Worm (Caenorhabditis elegans): ENCODE results near the gene Y38E10A.22.
A peak's percentile ranks its signal among the peaks of the same experiment; 100 is the strongest.

The Y38E10A.22 gene

DNA sequence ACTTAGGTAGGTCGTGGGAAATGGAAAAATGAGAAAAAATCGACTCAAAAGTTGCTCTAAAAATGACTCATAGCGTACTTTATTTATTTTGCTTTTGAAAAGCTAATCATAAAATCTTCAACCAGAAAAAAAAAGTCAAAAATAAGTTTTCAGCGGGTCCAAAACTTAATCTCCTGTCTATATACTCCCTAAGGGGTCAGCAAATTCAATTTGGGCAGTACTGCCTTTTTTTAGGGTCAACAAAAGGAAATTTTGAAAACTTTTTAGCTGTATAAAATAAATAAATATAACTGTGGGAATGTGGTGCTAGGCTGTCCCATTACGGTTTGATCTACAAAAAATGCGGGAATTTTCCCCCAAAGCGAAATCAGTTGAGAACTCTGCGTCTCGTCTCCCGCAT is 8.3 kb downstream of the Y38E10A.22 start:
- no peak for TF ChIP-seq ets-5 (GFP tag; IDR thresholded peaks at IDR 0.05)
- no peak for TF ChIP-seq tbx-2 (tag; optimal IDR thresholded peaks at IDR 0.05)
- TF ChIP-seq nhr-11 (tag; optimal IDR thresholded peaks at IDR 0.05) = no peak
- peak; percentile 1 for TF ChIP-seq lin-14 (GFP tag; optimal IDR thresholded peaks at IDR 0.05)
- peak; percentile 69 for TF ChIP-seq fkh-10 (GFP tag; optimal IDR thresholded peaks at IDR 0.05)
- TF ChIP-seq ceh-8 (GFP tag; optimal IDR thresholded peaks at IDR 0.05) = no peak
- no peak for TF ChIP-seq F16B12.6 (tag; optimal IDR thresholded peaks at IDR 0.05)
- no peak for TF ChIP-seq nhr-12 (tag; optimal IDR thresholded peaks at IDR 0.05)
- TF ChIP-seq snpc-4 (tag; optimal IDR thresholded peaks at IDR 0.05) = no peak
- TF ChIP-seq C16A3.4 (tag; optimal IDR thresholded peaks at IDR 0.05) = no peak

- TF ChIP-seq dsc-1 (tag; optimal IDR thresholded peaks at IDR 0.05) (peak; percentile 88), nhr-237 (tag; optimal IDR thresholded peaks at IDR 0.05) (no peak), egl-13 (tag; optimal IDR thresholded peaks at IDR 0.05) (peak; percentile 21), nhr-20 (tag; optimal IDR thresholded peaks at IDR 0.05) (peak; percentile 6), fkh-8 (tag; optimal IDR thresholded peaks at IDR 0.05) (peak; percentile 82), nhr-47 (tag; optimal IDR thresholded peaks at IDR 0.05) (peak; percentile 44), pax-3 (tag; optimal IDR thresholded peaks at IDR 0.05) (peak; percentile 69), nhr-76 (tag; optimal IDR thresholded peaks at IDR 0.05) (no peak), swsn-7 (tag; optimal IDR thresholded peaks at IDR 0.05) (peak; percentile 3), hlh-4 (tag; optimal IDR thresholded peaks at IDR 0.05) (no peak), C04F5.9 (tag; optimal IDR thresholded peaks at IDR 0.05) (no peak), zag-1 (tag; optimal IDR thresholded peaks at IDR 0.05) (no peak), nhr-71 (tag; optimal IDR thresholded peaks at IDR 0.05) (peak; percentile 17), fkh-4 (tag; optimal IDR thresholded peaks at IDR 0.05; ENCODE audit: borderline replicate concordance) (peak; percentile 32)
Measured at ce11 chrII:12668874-12669273, 8.7 kb downstream of the Y38E10A.22 start.

DNA sequence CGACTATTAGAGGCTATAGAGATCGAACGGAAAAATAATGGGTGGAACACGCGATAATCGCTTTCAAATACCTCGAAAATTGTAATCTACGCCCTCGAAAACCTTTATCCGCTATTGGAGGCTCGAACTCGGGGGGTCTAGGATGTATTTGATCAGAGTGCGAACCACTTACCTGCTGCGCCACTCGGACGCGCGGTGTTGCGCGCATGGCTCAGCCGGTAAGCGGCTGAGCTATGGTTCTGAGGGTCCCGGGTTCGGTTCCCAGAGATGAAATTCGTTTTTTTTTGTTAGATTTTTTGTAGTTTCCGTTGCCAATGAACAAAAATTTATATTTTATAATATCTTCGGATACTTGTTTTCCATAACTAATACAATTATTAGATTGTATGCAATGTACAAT is 9.5 kb downstream of the Y38E10A.22 start:
- TF ChIP-seq xbp-1 (tag; optimal IDR thresholded peaks at IDR 0.05) = no peak
- TF ChIP-seq efl-1 (optimal IDR thresholded peaks at IDR 0.05) = no peak
- peak in 1 of 2 experiments; percentile 10 for TF ChIP-seq efl-1 (GFP tag; optimal IDR thresholded peaks at IDR 0.05 in 1 of 2)
- TF ChIP-seq lin-15B (tag; optimal IDR thresholded peaks at IDR 0.05) = no peak
- TF ChIP-seq nhr-47 (tag; optimal IDR thresholded peaks at IDR 0.05) = no peak
- no peak for TF ChIP-seq Y116A8C.19 (tag; optimal IDR thresholded peaks at IDR 0.05; ENCODE audit: borderline replicate concordance)
- TF ChIP-seq hlh-4 (tag; optimal IDR thresholded peaks at IDR 0.05) = no peak
- TF ChIP-seq skn-1 (tag; optimal IDR thresholded peaks at IDR 0.05) = no peak

DNA sequence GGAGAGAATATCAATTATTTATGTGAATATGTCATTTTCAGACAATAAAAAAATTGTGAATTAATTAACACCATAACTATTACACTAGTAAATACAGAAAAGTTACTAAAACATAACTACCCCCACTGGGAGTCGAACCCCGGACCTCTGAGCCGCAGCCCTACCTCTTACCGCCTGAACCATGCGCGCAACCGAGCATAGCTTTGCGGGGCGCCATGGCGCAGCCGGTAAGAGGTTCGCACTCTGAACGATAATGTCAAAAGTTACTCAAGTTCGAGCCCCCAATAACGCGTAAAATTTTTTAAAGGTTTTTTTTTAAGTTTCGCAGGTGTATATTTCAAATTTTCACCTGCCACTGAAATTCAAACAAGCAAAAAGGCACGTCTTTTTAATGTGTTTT is 11.6 kb downstream of the Y38E10A.22 start:
- peak; percentile 3 for TF ChIP-seq fkh-8 (tag; optimal IDR thresholded peaks at IDR 0.05)
- TF ChIP-seq lin-13 (GFP tag; optimal IDR thresholded peaks at IDR 0.05) = no peak
- no peak for TF ChIP-seq xbp-1 (tag; optimal IDR thresholded peaks at IDR 0.05)
- TF ChIP-seq ceh-90 (tag; optimal IDR thresholded peaks at IDR 0.05) = no peak
- TF ChIP-seq efl-1 (optimal IDR thresholded peaks at IDR 0.05) = no peak
- peak in 1 of 2 experiments; percentile 28 for TF ChIP-seq efl-1 (GFP tag; optimal IDR thresholded peaks at IDR 0.05 in 1 of 2)
- TF ChIP-seq unc-130 (tag; optimal IDR thresholded peaks at IDR 0.05) = no peak

- TF ChIP-seq ceh-8 (GFP tag; optimal IDR thresholded peaks at IDR 0.05) (peak; percentile 44), ztf-11 (tag; optimal IDR thresholded peaks at IDR 0.05) (no peak), dsc-1 (tag; optimal IDR thresholded peaks at IDR 0.05) (peak; percentile 67), lin-14 (GFP tag; optimal IDR thresholded peaks at IDR 0.05) (peak; percentile 74), efl-1 (optimal IDR thresholded peaks at IDR 0.05) (peak in 1 of 2 experiments; percentile 7), efl-1 (GFP tag; optimal IDR thresholded peaks at IDR 0.05 in 1 of 2) (peak in 1 of 2 experiments; percentile 74), tbx-2 (tag; optimal IDR thresholded peaks at IDR 0.05) (peak; percentile 25), nhr-71 (tag; optimal IDR thresholded peaks at IDR 0.05) (peak; percentile 4), nhr-237 (tag; optimal IDR thresholded peaks at IDR 0.05) (no peak), fkh-8 (tag; optimal IDR thresholded peaks at IDR 0.05) (peak; percentile 9)
Measured at ce11 chrII:12665019-12665418, 12.6 kb downstream of the Y38E10A.22 start.

Measured in whole organism, L1 larva.